Worm (Caenorhabditis elegans) whole organism, young adult: ENCODE data around the gene srh-136.

Experiments
- D2030.7 ChIP-seq: fragments of 200-800 bp; sonication (Bioruptor generic); IDR thresholded peaks from 2 replicates; pipeline ENCODE4 v1.3.6; 2022; ENCODE audit warnings: missing genetic modification reagents, missing genetic modification characterization, missing compliant biosample characterization
- attf-6 ChIP-seq: fragments of 200-800 bp; sonication (Bioruptor generic); IDR thresholded peaks from 2 replicates; pipeline ENCODE4 v1.3.6; 2022; ENCODE audit warnings: missing genetic modification reagents, missing genetic modification characterization, missing compliant biosample characterization
- hrde-1 ChIP-seq: sonication (generic microtip); optimal IDR thresholded peaks from 2 replicates; lab custom pipeline; 2016; ENCODE audit warnings: missing genetic modification characterization, mild to moderate bottlenecking, missing compliant biosample characterization, moderate library complexity, missing genotype, missing genetic modification reagents, borderline replicate concordance
- lir-1 ChIP-seq: fragments of 200-800 bp; sonication (Bioruptor generic); conservative IDR thresholded peaks from 2 replicates; pipeline ENCODE4 v1.3.6; 2022; ENCODE audit warnings: missing genetic modification reagents, missing genetic modification characterization, missing compliant biosample characterization
- lsl-1 ChIP-seq: fragments of 200-800 bp; sonication (Bioruptor generic); optimal IDR thresholded peaks from 2 replicates; lab custom pipeline; 2018; ENCODE audit warnings: mild to moderate bottlenecking, missing genetic modification characterization, moderate library complexity, missing compliant biosample characterization
- pha-4 ChIP-seq: fragments of 150-350 bp; sonication (generic microtip); optimal IDR thresholded peaks from 2 replicates; lab custom pipeline; 2014; ENCODE audit warnings: missing biosample characterization, missing genetic modification reagents, missing genetic modification characterization
- rec-8 ChIP-seq, 2 experiments: sonication (generic microtip); optimal IDR thresholded peaks; 2 replicates each; lab custom pipeline; 2016; ENCODE audit warnings: mild to moderate bottlenecking in 2 of 2, missing genetic modification characterization in 2 of 2, missing genetic modification reagents in 2 of 2, missing genotype in 2 of 2, missing biosample characterization in 1 of 2, missing compliant biosample characterization in 1 of 2, moderate library complexity in 1 of 2
- unc-62 ChIP-seq: fragments of 150-350 bp; optimal IDR thresholded peaks from 2 replicates; lab custom pipeline; 2014; ENCODE audit warnings: missing biosample characterization, missing genetic modification reagents, missing genetic modification characterization

ce11 chrV:16517619-16518018, 20.2 kb upstream of the srh-136 start, which contains the start of gene F36D3.4:
- TF ChIP-seq lir-1 (GFP tag; lab: Robert Waterston, UW) = no peak
- TF ChIP-seq lsl-1 (GFP tag; lab: Kevin White, UChicago) = no peak
- no peak for TF ChIP-seq unc-62 (GFP tag; lab: Kevin White, UChicago)
- TF ChIP-seq attf-6 (GFP tag; lab: Robert Waterston, UW) = no peak
- no peak for TF ChIP-seq hrde-1 (tag; lab: Kevin White, UChicago)
- TF ChIP-seq rec-8 (tag; optimal IDR thresholded peaks at IDR 0.05; lab: Kevin White, UChicago) = no peak
- TF ChIP-seq pha-4 (tag; lab: Kevin White, UChicago) = no peak
- no peak for TF ChIP-seq D2030.7 (GFP tag; lab: Robert Waterston, UW)
